Fruit fly (Drosophila melanogaster) whole organism, embryonic: ENCODE results near the gene CG43658.
A peak's percentile ranks its signal among the peaks of the same experiment; 100 is the strongest.

Experiments
- Atf-2 ChIP-seq: fragments of 200-800 bp; sonication (Bioruptor generic); optimal IDR thresholded peaks from 2 replicates; lab custom pipeline; 2016; ENCODE audit warnings: missing biosample characterization, missing genetic modification characterization
- CG1024 ChIP-seq: fragments of 200-800 bp; sonication (Bioruptor generic); IDR thresholded peaks from 2 replicates; pipeline ENCODE4 v1.3.6; 2022; ENCODE audit warnings: missing biosample characterization, missing genetic modification characterization
- CG13296 ChIP-seq: fragments of 200-800 bp; sonication (Bioruptor generic); optimal IDR thresholded peaks from 3 replicates; lab custom pipeline; 2018; ENCODE audit warnings: missing biosample characterization, mild to moderate bottlenecking, missing genetic modification characterization
- CG14441 ChIP-seq: fragments of 200-800 bp; sonication (Bioruptor generic); IDR thresholded peaks from 2 replicates; pipeline ENCODE4 v1.3.6; 2022; ENCODE audit warnings: missing biosample characterization, missing genetic modification characterization
- CG1602 ChIP-seq: fragments of 200-800 bp; sonication (Bioruptor generic); optimal IDR thresholded peaks from 3 replicates; lab custom pipeline; 2016; ENCODE audit warnings: missing biosample characterization, missing genetic modification characterization
- CG16779 ChIP-seq: fragments of 200-800 bp; sonication (Bioruptor generic); IDR thresholded peaks from 2 replicates; pipeline ENCODE4 v1.3.6; 2022; ENCODE audit warnings: missing biosample characterization, missing genetic modification characterization
- CG17359 ChIP-seq: fragments of 200-800 bp; sonication (Bioruptor generic); optimal IDR thresholded peaks from 3 replicates; lab custom pipeline; 2018; ENCODE audit warnings: missing biosample characterization, mild to moderate bottlenecking, missing genetic modification characterization, moderate library complexity
- CG18599 ChIP-seq: fragments of 200-800 bp; sonication (Bioruptor generic); optimal IDR thresholded peaks from 3 replicates; lab custom pipeline; 2017; ENCODE audit warnings: missing biosample characterization, missing genetic modification characterization, mild to moderate bottlenecking, moderate library complexity, missing genetic modification reagents
- CG2678 ChIP-seq: fragments of 200-800 bp; sonication (Bioruptor generic); optimal IDR thresholded peaks from 3 replicates; lab custom pipeline; 2019; ENCODE audit warnings: missing biosample characterization, mild to moderate bottlenecking, missing genetic modification characterization, moderate library complexity
- CG2889 ChIP-seq: fragments of 200-800 bp; sonication (Bioruptor generic); IDR thresholded peaks from 3 replicates; pipeline ENCODE4 v1.3.6; 2022; ENCODE audit warnings: missing biosample characterization, missing genetic modification characterization
- CG30020 ChIP-seq: fragments of 200-800 bp; optimal IDR thresholded peaks from 2 replicates; lab custom pipeline; 2019; ENCODE audit warnings: missing biosample characterization, mild to moderate bottlenecking, missing genetic modification characterization, moderate library complexity
- CG32532 ChIP-seq: fragments of 200-800 bp; sonication (Bioruptor generic); IDR thresholded peaks from 2 replicates; pipeline ENCODE4 v1.3.6; 2022; ENCODE audit warnings: missing biosample characterization, missing genetic modification characterization
- CG3281 ChIP-seq: fragments of 200-800 bp; sonication (Bioruptor generic); optimal IDR thresholded peaks from 3 replicates; lab custom pipeline; 2017; ENCODE audit warnings: missing biosample characterization, mild to moderate bottlenecking, missing genetic modification characterization
- CG3726 ChIP-seq: fragments of 200-800 bp; sonication (Bioruptor generic); IDR thresholded peaks from 3 replicates; pipeline ENCODE4, ENCODE4 v1.3.6; 2022; ENCODE audit warnings: missing biosample characterization, missing genetic modification characterization
- CG43689 ChIP-seq: fragments of 200-800 bp; sonication (Bioruptor generic); IDR thresholded peaks from 2 replicates; pipeline ENCODE4 v1.3.6; 2022; ENCODE audit warnings: missing biosample characterization, missing genetic modification characterization
- CG4617 ChIP-seq: fragments of 200-800 bp; sonication (Bioruptor generic); optimal IDR thresholded peaks from 3 replicates; lab custom pipeline; 2016; ENCODE audit warnings: missing biosample characterization, missing genetic modification characterization, borderline replicate concordance
- CG4730 ChIP-seq: fragments of 200-800 bp; sonication (Bioruptor generic); IDR thresholded peaks from 2 replicates; pipeline ENCODE4 v1.3.6; 2022; ENCODE audit warnings: missing biosample characterization, missing genetic modification characterization
- CG7839 ChIP-seq: fragments of 200-800 bp; sonication (Bioruptor generic); optimal IDR thresholded peaks from 3 replicates; lab custom pipeline; 2018; ENCODE audit warnings: missing biosample characterization, mild to moderate bottlenecking, missing genetic modification characterization, moderate library complexity
- CG8944 ChIP-seq: fragments of 200-800 bp; sonication (Bioruptor generic); optimal IDR thresholded peaks from 3 replicates; lab custom pipeline; 2016; ENCODE audit warnings: missing biosample characterization, missing genetic modification characterization
- Dfd ChIP-seq, 2 experiments: fragments of >200 bp; optimal IDR thresholded peaks; 2 replicates each; lab custom pipeline; 2017; ENCODE audit warnings: missing biosample characterization in 2 of 2, missing genetic modification characterization in 2 of 2
- Dip2 ChIP-seq: fragments of 200-800 bp; sonication (Bioruptor generic); IDR thresholded peaks from 2 replicates; pipeline ENCODE4 v1.3.6; 2022; ENCODE audit warnings: missing biosample characterization, missing genetic modification characterization
- E2f1 ChIP-seq: fragments of 200-800 bp; sonication (Bioruptor generic); IDR thresholded peaks from 2 replicates; pipeline ENCODE4 v1.3.6; 2022; ENCODE audit warnings: missing biosample characterization, missing genetic modification characterization
- Ets65A ChIP-seq: fragments of 200-800 bp; sonication (Bioruptor generic); peaks from one replicate; lab custom pipeline; 2016; ENCODE audit warnings: missing biosample characterization, missing genetic modification characterization
- HHEX ChIP-seq: fragments of 200-800 bp; sonication (Bioruptor generic); optimal IDR thresholded peaks from 3 replicates; lab custom pipeline; 2017; ENCODE audit warnings: missing biosample characterization, mild to moderate bottlenecking, missing genetic modification characterization, missing genetic modification reagents
- HLH3B ChIP-seq: fragments of 200-800 bp; sonication (Bioruptor generic); IDR thresholded peaks from 2 replicates; pipeline ENCODE4 v1.3.6; 2022; ENCODE audit warnings: missing biosample characterization, missing genetic modification characterization
- Myb ChIP-seq: fragments of 200-800 bp; sonication (Bioruptor generic); optimal IDR thresholded peaks from 2 replicates; lab custom pipeline; 2016; ENCODE audit warnings: missing biosample characterization, missing genetic modification characterization
- Sin3A ChIP-seq: fragments of >200 bp; optimal IDR thresholded peaks from 2 replicates; lab custom pipeline; 2018
- Sox102F ChIP-seq: fragments of 200-800 bp; sonication (Bioruptor generic); optimal IDR thresholded peaks from 2 replicates; lab custom pipeline; 2018; ENCODE audit warnings: missing biosample characterization, mild to moderate bottlenecking, missing genetic modification characterization, moderate library complexity
- Sry-δ ChIP-seq: fragments of 200-800 bp; sonication (Bioruptor generic); optimal IDR thresholded peaks from 2 replicates; lab custom pipeline; 2016; ENCODE audit warnings: missing biosample characterization, missing genetic modification characterization
- YL-1 ChIP-seq: fragments of 200-800 bp; sonication (Bioruptor generic); optimal IDR thresholded peaks from 3 replicates; lab custom pipeline; 2017; ENCODE audit warnings: missing biosample characterization, mild to moderate bottlenecking, missing genetic modification characterization
- ash1 ChIP-seq: fragments of 200-800 bp; sonication (Bioruptor generic); optimal IDR thresholded peaks from 2 replicates; lab custom pipeline; 2018; ENCODE audit warnings: missing biosample characterization, mild to moderate bottlenecking, missing genetic modification characterization
- cato ChIP-seq: fragments of 200-800 bp; sonication (Bioruptor generic); optimal IDR thresholded peaks from 2 replicates; lab custom pipeline; 2016; ENCODE audit warnings: missing biosample characterization, missing genetic modification characterization, borderline replicate concordance
- corto ChIP-seq: fragments of 200-800 bp; sonication (Bioruptor generic); optimal IDR thresholded peaks from 2 replicates; lab custom pipeline; 2016; ENCODE audit warnings: missing biosample characterization, mild to moderate bottlenecking, missing genetic modification characterization, moderate library complexity
- dm ChIP-seq: fragments of 200-800 bp; sonication (Bioruptor generic); optimal IDR thresholded peaks from 3 replicates; lab custom pipeline; 2016; ENCODE audit warnings: missing biosample characterization, missing genetic modification characterization
- dpn ChIP-seq, 2 experiments: fragments of 200-800 bp; sonication (Bioruptor generic); optimal IDR thresholded peaks; 3 replicates each; lab custom pipeline; 2016; ENCODE audit warnings: missing biosample characterization in 2 of 2, missing genetic modification characterization in 2 of 2
- ems ChIP-seq: fragments of 200-800 bp; sonication (Bioruptor generic); optimal IDR thresholded peaks from 3 replicates; lab custom pipeline; 2016; ENCODE audit warnings: missing biosample characterization, missing genetic modification characterization
- eve ChIP-seq, 2 experiments: fragments of >200 bp; optimal IDR thresholded peaks; 2 replicates each; lab custom pipeline; 2017; ENCODE audit warnings: missing biosample characterization in 2 of 2, missing genetic modification characterization in 2 of 2
- gce ChIP-seq: fragments of 200-800 bp; sonication (Bioruptor generic); IDR thresholded peaks from 3 replicates; pipeline ENCODE4 v1.3.6; 2022; ENCODE audit warnings: missing biosample characterization, missing genetic modification characterization
- gem ChIP-seq: fragments of 200-800 bp; sonication (Bioruptor generic); optimal IDR thresholded peaks from 2 replicates; lab custom pipeline; 2019; ENCODE audit warnings: missing biosample characterization, mild to moderate bottlenecking, missing genetic modification characterization, moderate library complexity
- gsb-n ChIP-seq: fragments of 200-800 bp; sonication (Bioruptor generic); optimal IDR thresholded peaks from 3 replicates; lab custom pipeline; 2018; ENCODE audit warnings: missing biosample characterization, mild to moderate bottlenecking, missing genetic modification characterization
- lab ChIP-seq: fragments of 200-800 bp; sonication (Bioruptor generic); optimal IDR thresholded peaks from 3 replicates; lab custom pipeline; 2017; ENCODE audit warnings: missing biosample characterization, missing genetic modification characterization, mild to moderate bottlenecking, moderate library complexity, missing genetic modification reagents
- lilli ChIP-seq: fragments of 200-800 bp; sonication (Bioruptor generic); optimal IDR thresholded peaks from 3 replicates; lab custom pipeline; 2016; ENCODE audit warnings: missing biosample characterization, missing genetic modification characterization
- nerfin-1 ChIP-seq: fragments of 200-800 bp; sonication (Bioruptor generic); optimal IDR thresholded peaks from 3 replicates; lab custom pipeline; 2019; ENCODE audit warnings: missing biosample characterization, mild to moderate bottlenecking, missing genetic modification characterization, moderate library complexity
- otp ChIP-seq: fragments of 200-800 bp; sonication (Bioruptor generic); IDR thresholded peaks from 3 replicates; pipeline ENCODE4, ENCODE4 v1.3.6; 2022; ENCODE audit warnings: missing biosample characterization, missing genetic modification characterization
- pan ChIP-seq, 4 experiments: fragments of >200 bp in 3 of 4; fragments of 200-800 bp in 1 of 4; sonication (Bioruptor generic) in 1 of 4; optimal IDR thresholded peaks in 3 of 4; IDR thresholded peaks in 1 of 4; 2 replicates each; pipeline versions ENCODE4 v1.3.6 to Lab custom; 2017 to 2022; ENCODE audit warnings: missing biosample characterization in 2 of 4, missing genetic modification characterization in 2 of 4, mixed read lengths in 1 of 4
- ranshi ChIP-seq: fragments of 200-800 bp; sonication (Bioruptor generic); IDR thresholded peaks from 2 replicates; pipeline ENCODE4 v1.3.6; 2022; ENCODE audit warnings: missing biosample characterization, missing genetic modification characterization
- rib ChIP-seq: fragments of 200-800 bp; sonication (Bioruptor generic); IDR thresholded peaks from 2 replicates; pipeline ENCODE4 v1.3.6; 2022; ENCODE audit warnings: missing biosample characterization, missing genetic modification characterization
- sens ChIP-seq: fragments of 200-800 bp; sonication (Bioruptor generic); peaks from one replicate; lab custom pipeline; 2016; ENCODE audit warnings: missing biosample characterization, missing genetic modification characterization
- sim ChIP-seq: fragments of 200-800 bp; sonication (Bioruptor generic); IDR thresholded peaks from 2 replicates; pipeline ENCODE4 v1.3.6; 2022; ENCODE audit warnings: missing biosample characterization, missing genetic modification characterization
- sug ChIP-seq: fragments of 200-800 bp; optimal IDR thresholded peaks from 2 replicates; lab custom pipeline; 2019; ENCODE audit warnings: missing biosample characterization, mild to moderate bottlenecking, missing genetic modification characterization, moderate library complexity
- yki ChIP-seq: fragments of >200 bp; optimal IDR thresholded peaks from 3 replicates; lab custom pipeline; 2018

Gene CG43658

dm6 chrX:17490462-17490861, 70.5 kb downstream of the CG43658 start (continued):
- TF ChIP-seq pan (optimal IDR thresholded peaks at IDR 0.05; lab: Kevin White, UChicago) (no peak), pan (GFP tag; optimal IDR thresholded peaks at IDR 0.05 in 1 of 2, IDR thresholded peaks at IDR 0.05 in 1 of 2) (no peak), Ets65A (GFP tag; lab: Kevin White, UChicago) (no peak), CG3726 (GFP tag; lab: Robert Waterston, UW) (no peak)

dm6 chrX:17489853-17490252, 71.1 kb downstream of the CG43658 start:
- TF ChIP-seq lab (GFP tag; lab: Kevin White, UChicago) (peak; percentile 17), eve (GFP tag; optimal IDR thresholded peaks at IDR 0.05; lab: Kevin White, UChicago) (no peak), gce (GFP tag; lab: Robert Waterston, UW) (no peak), Dfd (GFP tag; optimal IDR thresholded peaks at IDR 0.05; lab: Kevin White, UChicago) (no peak), Dip2 (GFP tag; lab: Robert Waterston, UW) (no peak), CG18599 (GFP tag; lab: Kevin White, UChicago) (peak; percentile 7), gsb-n (tag; lab: Kevin White, UChicago) (no peak), lilli (GFP tag; lab: Kevin White, UChicago) (peak; percentile 4), CG16779 (GFP tag; lab: Robert Waterston, UW) (no peak), E2f1 (no peak), dpn (GFP tag; optimal IDR thresholded peaks at IDR 0.05; lab: Kevin White, UChicago) (no peak), CG3281 (GFP tag; lab: Kevin White, UChicago) (peak; percentile 4), CG13296 (GFP tag; lab: Kevin White, UChicago) (no peak), rib (no peak), CG7839 (tag; lab: Kevin White, UChicago) (peak; percentile 1), Atf-2 (GFP tag; lab: Kevin White, UChicago) (no peak), CG4730 (GFP tag; lab: Robert Waterston, UW) (no peak), otp (0 out of 3 replicates have a peak, but pooled peaks have one; percentile 6), corto (GFP tag; lab: Kevin White, UChicago) (peak; percentile 11), CG8944 (no peak), CG2678 (tag; lab: Kevin White, UChicago) (peak; percentile 23), ranshi (GFP tag; lab: Robert Waterston, UW) (no peak), sens (GFP tag; lab: Kevin White, UChicago) (peak; percentile 65), sug (tag; lab: Kevin White, UChicago) (no peak), dm (no peak), CG30020 (no peak), cato (GFP tag; lab: Kevin White, UChicago) (no peak), HHEX (GFP tag; lab: Kevin White, UChicago) (peak; percentile 15), Sox102F (GFP tag; lab: Kevin White, UChicago) (peak; percentile 21), Sin3A (lab: Kevin White, UChicago) (no peak), CG4617 (GFP tag; lab: Kevin White, UChicago) (no peak), YL-1 (no peak), sim (GFP tag; lab: Robert Waterston, UW) (no peak), ems (GFP tag; lab: Kevin White, UChicago) (no peak), CG1024 (GFP tag; lab: Robert Waterston, UW) (no peak), Myb (GFP tag; lab: Kevin White, UChicago) (no peak), CG14441 (no peak), CG43689 (GFP tag; lab: Robert Waterston, UW) (no peak), ash1 (GFP tag; lab: Kevin White, UChicago) (no peak), CG2889 (GFP tag; lab: Robert Waterston, UW) (0 out of 3 replicates have a peak, but pooled peaks have one; percentile 10), CG1602 (GFP tag; lab: Kevin White, UChicago) (no peak), nerfin-1 (tag; lab: Kevin White, UChicago) (no peak), yki (lab: Kevin White, UChicago) (no peak), CG32532 (GFP tag; lab: Robert Waterston, UW) (0 out of 2 replicates have a peak, but pooled peaks have one; percentile 29), gem (peak; percentile 34), CG17359 (tag; lab: Kevin White, UChicago) (no peak), HLH3B (GFP tag; lab: Robert Waterston, UW) (no peak), Sry-δ (GFP tag; lab: Kevin White, UChicago) (no peak)
